Worm (Caenorhabditis elegans) whole organism, young adult: ENCODE results near the gene dhs-19.
A peak's percentile ranks its signal among the peaks of the same experiment; 100 is the strongest.

ENCODE experiments used
- C06A6.2 ChIP-seq: fragments of 200-800 bp; sonication (Bioruptor generic); conservative IDR thresholded peaks from 2 replicates; pipeline ENCODE4 v1.3.6; 2022; ENCODE audit warnings: missing genetic modification characterization, missing compliant biosample characterization
- C17E4.6 ChIP-seq: fragments of 200-800 bp; sonication (Bioruptor generic); IDR thresholded peaks from 2 replicates; pipeline ENCODE4 v1.3.6; 2022; ENCODE audit warnings: missing genetic modification reagents, missing genetic modification characterization, missing compliant biosample characterization
- F22D6.2 ChIP-seq: sonication (generic microtip); optimal IDR thresholded peaks from 2 replicates; lab custom pipeline; 2016; ENCODE audit warnings: mild to moderate bottlenecking, missing genetic modification characterization, missing compliant biosample characterization
- F33H1.4 ChIP-seq: fragments of 200-800 bp; sonication (Bioruptor generic); IDR thresholded peaks from 2 replicates; pipeline ENCODE4 v1.3.6; 2022; ENCODE audit warnings: missing genetic modification reagents, missing genetic modification characterization, missing compliant biosample characterization
- F37B4.10 ChIP-seq: fragments of 200-800 bp; sonication (Bioruptor generic); IDR thresholded peaks from 2 replicates; pipeline ENCODE4 v1.3.6; 2022; ENCODE audit warnings: missing genetic modification characterization, missing compliant biosample characterization
- F49E8.2 ChIP-seq: sonication (generic microtip); optimal IDR thresholded peaks from 3 replicates; lab custom pipeline; 2017; ENCODE audit warnings: missing genetic modification characterization, mild to moderate bottlenecking, missing compliant biosample characterization, antibody characterized with exemption, moderate library complexity; ENCODE audit not compliant: insufficient read depth
- F57A8.1 ChIP-seq: fragments of 200-800 bp; sonication (Bioruptor generic); optimal IDR thresholded peaks from 2 replicates; lab custom pipeline; 2018; ENCODE audit warnings: mild to moderate bottlenecking, missing genetic modification characterization, moderate library complexity, missing compliant biosample characterization
- K11D2.4 ChIP-seq: fragments of 200-800 bp; sonication (Bioruptor generic); IDR thresholded peaks from 2 replicates; pipeline ENCODE4 v1.3.6; 2022; ENCODE audit warnings: missing genetic modification reagents, missing genetic modification characterization, missing compliant biosample characterization
- Y53G8AR.9 ChIP-seq: fragments of 200-800 bp; sonication (Bioruptor generic); conservative IDR thresholded peaks from 2 replicates; pipeline ENCODE4 v1.3.6; 2022; ENCODE audit warnings: missing genetic modification reagents, missing genetic modification characterization, missing compliant biosample characterization
- Y95B8A.8 ChIP-seq: fragments of 200-800 bp; sonication (Bioruptor generic); IDR thresholded peaks from 2 replicates; pipeline ENCODE4 v1.3.6; 2022; ENCODE audit warnings: missing genetic modification reagents, missing genetic modification characterization, missing compliant biosample characterization
- ZK185.1 ChIP-seq: sonication (generic microtip); optimal IDR thresholded peaks from 2 replicates; lab custom pipeline; 2016; ENCODE audit warnings: mild to moderate bottlenecking, missing genetic modification characterization, missing compliant biosample characterization; ENCODE audit not compliant: poor library complexity, severe bottlenecking
- akir-1 ChIP-seq: fragments of 200-800 bp; sonication (Bioruptor generic); optimal IDR thresholded peaks from 2 replicates; lab custom pipeline; 2018; ENCODE audit warnings: mild to moderate bottlenecking, missing genetic modification characterization, moderate library complexity, missing compliant biosample characterization
- aptf-2 ChIP-seq: fragments of 200-800 bp; sonication (Bioruptor generic); conservative IDR thresholded peaks from 2 replicates; pipeline ENCODE4 v1.3.6; 2022; ENCODE audit warnings: missing genetic modification reagents, missing genetic modification characterization, missing compliant biosample characterization
- atf-7 ChIP-seq: sonication (generic microtip); optimal IDR thresholded peaks from 2 replicates; lab custom pipeline; 2017; ENCODE audit warnings: mild to moderate bottlenecking, missing genetic modification characterization, missing compliant biosample characterization
- athp-1 ChIP-seq: sonication (generic microtip); optimal IDR thresholded peaks from 2 replicates; lab custom pipeline; 2017; ENCODE audit warnings: mild to moderate bottlenecking, missing genetic modification characterization, missing compliant biosample characterization
- bed-1 ChIP-seq: fragments of 200-800 bp; sonication (Bioruptor generic); IDR thresholded peaks from 2 replicates; pipeline ENCODE4 v1.3.6; 2022; ENCODE audit warnings: missing genetic modification reagents, missing genetic modification characterization, missing compliant biosample characterization
- cebp-1 ChIP-seq, 2 experiments: fragments of 200-800 bp in 1 of 2; sonication (Bioruptor generic) in 1 of 2; sonication (generic microtip) in 1 of 2; IDR thresholded peaks in 1 of 2; optimal IDR thresholded peaks in 1 of 2; 2 replicates each; pipeline versions ENCODE4 v1.3.6 to Lab custom; 2017 to 2022; ENCODE audit warnings: missing compliant biosample characterization in 2 of 2, missing genetic modification characterization in 2 of 2, mild to moderate bottlenecking in 1 of 2, missing genetic modification reagents in 1 of 2, moderate library complexity in 1 of 2
- ceh-100 ChIP-seq: fragments of 200-800 bp; sonication (Bioruptor generic); IDR thresholded peaks from 2 replicates; pipeline ENCODE4 v1.3.6; 2022; ENCODE audit warnings: missing genetic modification reagents, missing genetic modification characterization, missing compliant biosample characterization
- ceh-40 ChIP-seq: fragments of 200-800 bp; sonication (Bioruptor generic); IDR thresholded peaks from 2 replicates; pipeline ENCODE4 v1.3.6; 2022; ENCODE audit warnings: missing genetic modification characterization, missing compliant biosample characterization
- ceh-91 ChIP-seq: fragments of 200-800 bp; sonication (Bioruptor generic); IDR thresholded peaks from 2 replicates; pipeline ENCODE4 v1.3.6; 2022; ENCODE audit warnings: missing genetic modification reagents, missing genetic modification characterization, missing compliant biosample characterization
- dpl-1 ChIP-seq: fragments of 150-350 bp; optimal IDR thresholded peaks from 2 replicates; lab custom pipeline; 2014; ENCODE audit warnings: missing biosample characterization, missing genetic modification reagents, missing genetic modification characterization
- efl-1 ChIP-seq: fragments of 150-350 bp; optimal IDR thresholded peaks from 2 replicates; lab custom pipeline; 2014; ENCODE audit warnings: missing biosample characterization, missing genetic modification reagents, missing genetic modification characterization
- ekl-4 ChIP-seq: fragments of 200-800 bp; sonication (Bioruptor generic); IDR thresholded peaks from 2 replicates; pipeline ENCODE4 v1.3.6; 2022; ENCODE audit warnings: missing genetic modification reagents, missing genetic modification characterization, missing compliant biosample characterization
- ets-4 ChIP-seq: fragments of 200-800 bp; sonication (Bioruptor generic); optimal IDR thresholded peaks from 2 replicates; lab custom pipeline; 2018; ENCODE audit warnings: mild to moderate bottlenecking, missing genetic modification characterization, missing compliant biosample characterization
- hlh-12 ChIP-seq: sonication (generic microtip); optimal IDR thresholded peaks from 2 replicates; lab custom pipeline; 2016; ENCODE audit warnings: missing genetic modification characterization, missing compliant biosample characterization
- hlh-26 ChIP-seq: fragments of 200-800 bp; sonication (Bioruptor generic); conservative IDR thresholded peaks from 2 replicates; pipeline ENCODE4 v1.3.6; 2022; ENCODE audit warnings: missing genetic modification reagents, missing genetic modification characterization, missing compliant biosample characterization
- lag-1 ChIP-seq: fragments of 200-800 bp; sonication (Bioruptor generic); IDR thresholded peaks from 2 replicates; pipeline ENCODE4 v1.3.6; 2022; ENCODE audit warnings: missing genetic modification reagents, missing genetic modification characterization, missing compliant biosample characterization
- let-526 ChIP-seq: fragments of 200-800 bp; sonication (Bioruptor generic); IDR thresholded peaks from 2 replicates; pipeline ENCODE4 v1.3.6; 2022; ENCODE audit warnings: missing genetic modification reagents, missing genetic modification characterization, missing compliant biosample characterization
- lin-26 ChIP-seq: fragments of 200-800 bp; sonication (Bioruptor generic); IDR thresholded peaks from 2 replicates; pipeline ENCODE4 v1.3.6; 2022; ENCODE audit warnings: missing genetic modification reagents, missing genetic modification characterization, missing compliant biosample characterization
- lsl-1 ChIP-seq: fragments of 200-800 bp; sonication (Bioruptor generic); optimal IDR thresholded peaks from 2 replicates; lab custom pipeline; 2018; ENCODE audit warnings: mild to moderate bottlenecking, missing genetic modification characterization, moderate library complexity, missing compliant biosample characterization
- lsy-27 ChIP-seq: sonication (generic microtip); optimal IDR thresholded peaks from 2 replicates; lab custom pipeline; 2017; ENCODE audit warnings: missing genetic modification characterization, mild to moderate bottlenecking, missing compliant biosample characterization, antibody characterized with exemption, missing genotype, borderline replicate concordance; ENCODE audit not compliant: insufficient read depth
- mes-4 ChIP-seq: sonication (generic microtip); optimal IDR thresholded peaks from 2 replicates; lab custom pipeline; 2016; ENCODE audit warnings: missing genotype, missing genetic modification characterization, missing compliant biosample characterization
- mxl-1 ChIP-seq: sonication (generic microtip); optimal IDR thresholded peaks from 2 replicates; lab custom pipeline; 2016; ENCODE audit warnings: missing genetic modification characterization, missing compliant biosample characterization
- nfya-1 ChIP-seq: sonication (generic microtip); optimal IDR thresholded peaks from 2 replicates; lab custom pipeline; 2017; ENCODE audit warnings: antibody characterized with exemption, missing compliant biosample characterization, missing genetic modification characterization, borderline replicate concordance; ENCODE audit not compliant: insufficient read depth
- pbrm-1 ChIP-seq: fragments of 200-800 bp; sonication (Bioruptor generic); IDR thresholded peaks from 2 replicates; pipeline ENCODE4 v1.3.6; 2022; ENCODE audit warnings: missing genetic modification reagents, missing genetic modification characterization, missing compliant biosample characterization
- sdz-38 ChIP-seq: sonication (generic microtip); optimal IDR thresholded peaks from 2 replicates; lab custom pipeline; 2016; ENCODE audit warnings: missing genotype, missing genetic modification characterization, missing compliant biosample characterization
- sea-2 ChIP-seq: fragments of 200-800 bp; sonication (Bioruptor generic); IDR thresholded peaks from 2 replicates; pipeline ENCODE4 v1.3.6; 2022; ENCODE audit warnings: missing genetic modification characterization, missing compliant biosample characterization
- unc-130 ChIP-seq: sonication (generic microtip); optimal IDR thresholded peaks from 2 replicates; lab custom pipeline; 2016; ENCODE audit warnings: missing genetic modification reagents, missing genetic modification characterization, missing compliant biosample characterization
- zfh-2 ChIP-seq: fragments of 200-800 bp; sonication (Bioruptor generic); conservative IDR thresholded peaks from 2 replicates; pipeline ENCODE4 v1.3.6; 2022; ENCODE audit warnings: missing genetic modification reagents, missing genetic modification characterization, missing compliant biosample characterization
- ztf-18 ChIP-seq: sonication (generic microtip); optimal IDR thresholded peaks from 2 replicates; lab custom pipeline; 2016; ENCODE audit warnings: missing genotype, mild to moderate bottlenecking, missing genetic modification characterization, missing compliant biosample characterization
- ztf-25 ChIP-seq: fragments of 200-800 bp; sonication (Bioruptor generic); IDR thresholded peaks from 2 replicates; pipeline ENCODE4 v1.3.6; 2022; ENCODE audit warnings: missing genetic modification reagents, missing genetic modification characterization, missing compliant biosample characterization
- ztf-26 ChIP-seq: sonication (generic microtip); optimal IDR thresholded peaks from 2 replicates; lab custom pipeline; 2017; ENCODE audit warnings: missing genetic modification characterization, missing compliant biosample characterization
- ztf-28 ChIP-seq: fragments of 200-800 bp; sonication (Bioruptor generic); IDR thresholded peaks from 2 replicates; pipeline ENCODE4 v1.3.6; 2022; ENCODE audit warnings: missing genetic modification reagents, missing genetic modification characterization, missing compliant biosample characterization
- ztf-3 ChIP-seq: fragments of 200-800 bp; sonication (Bioruptor generic); optimal IDR thresholded peaks from 2 replicates; lab custom pipeline; 2018; ENCODE audit warnings: mild to moderate bottlenecking, missing genetic modification characterization, missing compliant biosample characterization

The dhs-19 gene

DNA sequence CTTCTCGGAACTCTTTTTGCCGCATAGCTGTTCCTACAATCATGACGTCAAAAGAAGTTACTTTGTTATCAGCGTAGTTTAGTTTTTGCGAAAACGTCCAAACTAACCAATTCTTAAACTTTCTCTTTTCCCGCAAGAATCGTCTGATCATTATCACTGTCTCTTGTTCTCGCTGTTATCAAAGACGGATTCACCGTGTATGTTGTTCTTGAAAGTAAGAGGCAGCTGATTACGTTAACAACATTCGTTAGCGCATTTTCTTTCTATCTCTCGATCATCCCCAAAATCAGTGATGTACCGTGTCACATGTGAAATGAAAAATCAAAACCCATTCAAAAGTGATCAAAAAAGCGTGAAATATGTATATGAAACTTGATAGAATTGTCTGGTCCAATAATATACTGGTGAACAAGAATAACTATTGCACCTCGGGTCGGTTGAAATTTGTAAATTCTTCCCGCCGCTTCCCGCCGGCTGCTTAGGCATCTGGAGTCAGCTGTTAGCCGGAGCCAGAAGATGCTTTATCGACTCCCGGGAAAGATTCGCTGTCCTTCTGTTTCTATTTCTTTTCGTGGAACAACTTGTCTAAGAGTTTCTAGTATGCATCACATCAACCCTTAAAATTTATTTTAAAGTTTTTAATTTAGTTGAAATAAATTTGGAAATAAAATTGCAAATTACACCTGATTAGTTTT is 44.4 kb upstream of the dhs-19 start (continued):
- TF ChIP-seq lsy-27 (tag; lab: Kevin White, UChicago) (peak; percentile 2), nfya-1 (tag; lab: Kevin White, UChicago) (no peak), lin-26 (GFP tag; lab: Robert Waterston, UW) (no peak), sea-2 (GFP tag; lab: Robert Waterston, UW) (0 out of 2 replicates have a peak, but pooled peaks have one; percentile 7), ztf-18 (tag; lab: Kevin White, UChicago) (no peak), C17E4.6 (GFP tag; lab: Robert Waterston, UW) (no peak), ceh-40 (GFP tag; lab: Robert Waterston, UW) (no peak), F22D6.2 (tag; lab: Kevin White, UChicago) (no peak), F49E8.2 (tag; lab: Kevin White, UChicago) (no peak), unc-130 (no peak), dpl-1 (GFP tag; lab: Kevin White, UChicago) (no peak)

DNA sequence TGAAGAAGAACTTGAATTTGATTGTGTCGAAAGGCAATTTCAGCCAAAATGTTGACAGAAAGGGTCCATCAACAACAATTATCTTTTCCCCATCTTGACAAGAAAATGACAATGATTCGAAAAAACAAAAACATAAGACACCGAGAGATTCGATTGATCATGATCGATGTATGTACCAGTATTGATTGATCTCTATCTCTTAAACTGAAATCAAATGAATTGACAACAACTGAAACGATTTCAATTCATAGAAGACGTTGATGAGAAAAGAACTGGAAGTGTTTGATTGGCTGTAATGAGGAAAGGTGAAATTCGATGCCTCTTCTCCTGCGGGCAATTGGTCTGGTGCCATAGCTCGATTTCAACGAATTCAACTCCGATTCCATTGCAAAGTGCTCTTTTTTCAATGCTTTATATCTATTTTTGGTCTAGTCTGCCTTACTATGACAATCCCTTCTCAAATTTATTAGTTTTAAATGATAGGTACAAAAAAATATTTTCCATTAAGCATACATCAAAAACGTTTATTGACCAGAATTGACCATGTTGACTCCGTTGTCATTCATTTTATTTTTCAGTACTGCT is 43.2 kb upstream of the dhs-19 start:
- TF ChIP-seq K11D2.4 (0 out of 2 replicates have a peak, but pooled peaks have one; percentile 49), ZK185.1 (peak; percentile 11), ztf-3 (GFP tag; lab: Kevin White, UChicago) (no peak), let-526 (GFP tag; lab: Robert Waterston, UW) (0 out of 2 replicates have a peak, but pooled peaks have one; percentile 53), ets-4 (GFP tag; lab: Kevin White, UChicago) (no peak), efl-1 (GFP tag; lab: Kevin White, UChicago) (no peak), ceh-100 (GFP tag; lab: Robert Waterston, UW) (no peak), pbrm-1 (peak; percentile 0; the same call in 1 of the 2 replicates), Y53G8AR.9 (GFP tag; lab: Robert Waterston, UW) (0 out of 2 replicates have a peak, but pooled peaks have one; percentile 14), akir-1 (no peak), mxl-1 (tag; lab: Kevin White, UChicago) (no peak), ekl-4 (GFP tag; lab: Robert Waterston, UW) (peak; percentile 29; the same call in 1 of the 2 replicates)

DNA sequence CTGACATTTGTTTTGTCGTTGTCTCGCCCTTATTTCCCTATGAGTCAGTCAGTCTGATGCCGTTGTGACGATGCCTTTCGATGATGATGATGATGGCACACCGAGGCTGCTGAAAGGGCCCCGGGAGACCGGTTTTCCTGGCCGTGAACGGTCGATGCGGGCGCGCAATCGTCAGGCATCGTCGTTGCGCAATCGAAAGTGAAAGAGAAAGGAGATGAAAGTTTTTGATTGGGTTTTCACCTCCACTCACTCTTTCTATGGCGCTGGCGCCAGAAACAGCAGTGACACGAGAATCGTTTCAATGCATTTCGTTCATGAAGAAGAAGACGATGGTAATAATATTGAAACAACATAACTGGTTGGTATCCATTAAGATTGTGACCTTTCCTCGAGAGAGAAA is 42.7 kb upstream of the dhs-19 start:
- TF ChIP-seq F33H1.4 (GFP tag; lab: Robert Waterston, UW) = no peak
- 0 out of 2 replicates have a peak, but pooled peaks have one; percentile 23 for TF ChIP-seq ceh-91 (GFP tag; lab: Robert Waterston, UW)
- no peak for TF ChIP-seq Y95B8A.8 (GFP tag; lab: Robert Waterston, UW)
- TF ChIP-seq F57A8.1 (GFP tag; lab: Kevin White, UChicago) = no peak
- TF ChIP-seq zfh-2 (GFP tag; lab: Robert Waterston, UW) = peak; percentile 82
- TF ChIP-seq hlh-26 (GFP tag; lab: Robert Waterston, UW) = no peak
- no peak for TF ChIP-seq sdz-38 (tag; lab: Kevin White, UChicago)
- TF ChIP-seq cebp-1 (GFP tag; IDR thresholded peaks at IDR 0.05; lab: Robert Waterston, UW) = no peak
- TF ChIP-seq cebp-1 (tag; optimal IDR thresholded peaks at IDR 0.05; lab: Kevin White, UChicago) = peak; percentile 16
- no peak for TF ChIP-seq aptf-2 (GFP tag; lab: Robert Waterston, UW)
- no peak for TF ChIP-seq lsl-1 (GFP tag; lab: Kevin White, UChicago)
- no peak for TF ChIP-seq ztf-28 (GFP tag; lab: Robert Waterston, UW)
- TF ChIP-seq atf-7 (tag; lab: Kevin White, UChicago) = no peak
- TF ChIP-seq F22D6.2 (tag; lab: Kevin White, UChicago) = no peak
- TF ChIP-seq athp-1 = no peak
- TF ChIP-seq ztf-25 = no peak
- TF ChIP-seq hlh-12 = no peak
- TF ChIP-seq bed-1 = no peak
- no peak for TF ChIP-seq ztf-26 (tag; lab: Kevin White, UChicago)
- TF ChIP-seq lin-26 (GFP tag; lab: Robert Waterston, UW) = 0 out of 2 replicates have a peak, but pooled peaks have one; percentile 17
- TF ChIP-seq mes-4 (tag; lab: Kevin White, UChicago) = no peak
- no peak for TF ChIP-seq lag-1 (GFP tag; lab: Robert Waterston, UW)
- no peak for TF ChIP-seq F37B4.10 (GFP tag; lab: Robert Waterston, UW)
- 0 out of 2 replicates have a peak, but pooled peaks have one; percentile 37 for TF ChIP-seq C06A6.2
